Fruit fly (Drosophila melanogaster) whole organism, larva: ENCODE results near the gene Gr89a.

Source experiments
- noc ChIP-seq: fragments of 200-800 bp; sonication (Bioruptor generic); optimal IDR thresholded peaks from 3 replicates; lab custom pipeline; 2019; ENCODE audit warnings: missing biosample characterization, mild to moderate bottlenecking, missing genetic modification characterization, moderate library complexity

The Gr89a gene

dm6 chr3R:16498859-16499258, at the start of gene Gr89a:
Gr89a (minus strand) TSS chr3R:16498959.
- no peak for TF ChIP-seq noc (tag; lab: Kevin White, UChicago)

DNA sequence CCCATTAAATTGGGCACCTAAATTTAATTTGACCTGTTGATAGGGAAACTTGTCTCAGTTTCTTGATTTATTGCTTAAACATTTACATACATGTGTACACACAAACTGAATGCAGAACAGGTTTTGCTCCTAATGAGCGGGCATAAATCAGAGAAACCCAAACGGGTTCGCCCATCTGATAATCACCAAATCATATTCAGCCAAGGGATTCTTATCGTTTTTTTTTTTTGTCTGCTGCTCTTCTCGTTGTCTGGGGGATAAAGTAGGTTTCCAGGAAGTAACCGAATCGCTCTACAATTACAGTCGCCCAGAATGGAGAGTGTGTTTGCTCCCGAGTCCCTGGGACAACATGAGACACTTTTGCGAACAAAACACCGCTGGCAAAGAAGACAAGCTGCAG, 46.9 kb upstream of the Gr89a start:
- no peak for TF ChIP-seq noc (tag; lab: Kevin White, UChicago)

DNA sequence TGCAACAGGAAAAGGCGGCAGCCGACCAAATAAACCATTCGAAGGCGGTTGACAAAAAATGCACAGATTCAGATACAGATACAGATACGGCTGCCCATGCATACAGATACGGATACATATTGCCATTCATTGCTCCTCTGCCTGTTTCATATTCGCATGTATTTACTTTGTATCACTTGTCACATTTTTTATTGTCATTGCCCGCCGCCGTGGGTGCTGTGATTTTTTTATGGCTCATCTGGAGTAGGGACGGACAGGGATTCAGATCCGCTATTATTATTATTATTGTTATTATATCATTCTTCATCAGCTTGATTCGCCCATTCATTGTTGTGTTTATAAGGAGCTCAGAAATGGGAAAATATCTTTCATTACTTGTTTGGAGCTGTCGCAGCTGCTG, 43.8 kb upstream of the Gr89a start:
- TF ChIP-seq noc (tag; lab: Kevin White, UChicago) = no peak

dm6 chr3R:16541932-16542331, 43.2 kb upstream of the Gr89a start:
- no peak for TF ChIP-seq noc (tag; lab: Kevin White, UChicago)

DNA sequence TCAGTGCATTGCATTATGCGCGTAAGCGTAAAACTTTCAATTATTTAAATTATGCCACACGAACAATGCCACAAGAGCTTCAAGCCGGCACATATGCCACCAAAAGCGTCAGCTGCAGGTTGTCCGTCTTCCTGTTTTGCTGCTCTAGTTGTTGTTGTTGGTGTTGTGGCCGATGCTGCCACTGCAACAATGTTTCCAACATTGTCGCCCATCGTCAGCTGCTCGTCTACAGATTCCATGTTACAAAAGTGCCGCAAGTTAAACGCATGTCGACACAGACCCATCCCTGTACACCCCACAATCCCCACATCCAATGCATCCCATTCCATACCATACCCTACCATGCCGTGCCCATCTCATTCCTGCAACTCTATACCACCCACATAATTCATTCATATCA, 42.5 kb upstream of the Gr89a start:
- TF ChIP-seq noc (tag; lab: Kevin White, UChicago) = no peak

DNA sequence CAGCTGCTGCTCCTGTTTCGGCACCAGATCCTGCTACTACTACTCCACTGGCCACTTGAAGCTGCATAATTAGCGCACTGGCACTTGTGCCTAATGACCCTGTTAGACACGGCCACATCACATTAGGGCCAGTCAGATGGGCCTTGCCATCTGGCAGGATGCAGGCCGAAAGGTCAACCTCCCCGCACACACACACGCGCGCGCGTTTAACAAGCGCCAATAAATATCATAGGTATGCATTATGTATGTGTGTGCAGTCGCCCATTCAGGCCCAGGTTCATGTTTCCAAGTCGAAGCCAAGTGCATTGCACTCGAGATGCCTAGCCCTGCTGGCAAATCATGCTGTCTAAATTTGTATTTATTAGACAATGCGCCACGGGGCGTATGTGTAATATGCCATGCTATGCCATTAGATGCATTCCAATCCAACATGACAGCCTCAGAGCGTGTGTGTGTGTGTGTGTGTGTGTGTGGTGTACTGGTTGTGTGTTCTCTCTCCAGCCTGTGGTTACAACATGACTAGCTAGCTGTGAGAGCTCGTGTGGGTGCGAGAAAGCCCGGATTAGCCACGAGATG, 40.2 kb upstream of the Gr89a start:
- TF ChIP-seq noc (tag; lab: Kevin White, UChicago) = no peak

dm6 chr3R:16537307-16537706, 38.5 kb upstream of the Gr89a start:
- TF ChIP-seq noc (tag; lab: Kevin White, UChicago) = no peak

- TF ChIP-seq noc (tag; lab: Kevin White, UChicago) = no peak
These were observed 35.1 kb upstream of the Gr89a start for dm6 chr3R:16533749-16534304.

DNA sequence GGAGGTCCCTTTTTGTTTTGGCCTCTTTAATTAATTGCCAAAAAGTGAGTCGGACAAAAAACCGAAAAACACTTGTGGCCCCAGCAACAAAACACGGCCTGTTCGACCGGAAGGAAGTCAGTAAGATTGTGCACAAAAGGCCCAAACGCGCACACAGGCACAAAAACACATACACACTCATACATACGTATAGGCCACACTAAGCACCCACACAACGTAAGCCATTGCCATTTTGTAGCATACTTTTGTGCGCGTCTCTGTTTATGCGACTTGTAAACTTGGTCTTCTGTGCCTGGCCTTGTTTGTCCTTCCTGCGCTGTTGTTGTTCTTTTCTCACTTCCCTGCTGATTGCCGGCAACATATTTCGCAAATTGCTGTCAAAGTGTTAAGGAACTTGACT, 31.7 kb upstream of the Gr89a start:
- TF ChIP-seq noc (tag; lab: Kevin White, UChicago) = no peak

DNA sequence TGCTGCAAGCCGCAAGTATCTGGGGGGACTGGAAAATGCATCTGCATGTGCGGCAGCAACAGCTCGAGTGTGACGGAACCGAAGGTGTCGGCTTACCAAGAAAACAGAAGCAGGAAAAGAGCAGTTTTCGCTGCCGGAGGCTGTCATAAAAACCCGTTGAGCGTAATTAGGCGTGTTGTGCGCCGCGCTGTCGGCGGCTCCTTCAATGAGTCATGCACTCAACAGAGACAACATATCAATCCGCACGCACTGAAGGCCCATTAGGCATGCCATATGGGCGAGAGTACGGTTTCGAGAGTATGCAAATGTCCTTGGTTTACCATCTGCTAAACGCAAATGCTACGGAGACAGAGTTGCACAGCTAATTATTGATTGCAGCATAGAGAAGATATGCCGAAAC, 29.7 kb upstream of the Gr89a start:
- no peak for TF ChIP-seq noc (tag; lab: Kevin White, UChicago)

DNA sequence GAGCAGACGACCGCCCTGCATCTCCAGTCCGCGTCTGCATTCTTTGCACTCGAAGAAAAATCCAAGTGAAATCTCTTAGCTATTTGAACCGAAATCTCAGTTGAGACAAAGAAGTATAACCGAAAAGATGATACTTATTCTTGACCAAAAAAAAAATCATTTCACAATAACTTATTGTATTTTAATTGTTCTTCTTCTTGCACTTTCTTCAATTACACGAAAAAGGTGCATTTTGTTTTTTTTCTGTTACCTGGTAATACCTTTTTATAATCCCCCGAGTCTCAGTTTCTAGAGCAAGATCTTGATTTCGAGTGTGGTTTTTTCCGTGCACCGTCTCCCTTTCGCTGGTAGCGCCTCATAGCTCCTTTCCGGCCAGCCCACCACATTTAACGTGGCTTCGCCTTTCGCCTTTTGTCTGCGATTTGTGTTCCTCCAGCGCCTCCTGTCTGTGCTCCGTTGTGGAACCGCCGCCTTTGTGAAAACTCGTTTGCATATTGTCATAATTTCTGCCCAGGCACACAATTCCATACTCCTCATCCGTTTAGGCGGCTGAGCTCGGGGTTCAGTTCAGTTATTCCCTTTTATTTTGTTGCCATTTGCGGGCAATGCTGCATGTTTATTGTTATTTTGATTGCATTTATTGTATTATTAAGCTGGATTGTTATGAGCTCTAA, 28.1 kb upstream of the Gr89a start:
- TF ChIP-seq noc (tag; lab: Kevin White, UChicago) = no peak

DNA sequence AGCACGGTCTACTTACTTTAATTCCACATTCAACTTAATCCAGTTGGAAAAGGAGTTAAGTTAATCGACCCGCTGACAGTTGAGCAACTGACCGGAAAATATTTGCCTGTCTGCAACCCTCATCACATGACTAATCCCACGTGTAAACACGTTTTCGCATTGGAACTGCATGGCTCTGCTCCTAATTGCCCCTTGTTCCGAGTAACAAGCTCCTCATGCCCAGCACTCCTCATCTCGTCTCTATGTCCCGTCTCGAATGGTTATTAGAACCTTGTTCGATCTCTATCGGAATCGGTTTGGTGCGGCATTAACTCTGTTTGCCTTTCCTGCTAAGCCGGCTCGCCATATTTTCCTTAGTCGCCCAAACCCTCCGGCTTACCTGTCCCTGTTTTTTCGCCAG, 27.5 kb upstream of the Gr89a start:
- no peak for TF ChIP-seq noc (tag; lab: Kevin White, UChicago)

DNA sequence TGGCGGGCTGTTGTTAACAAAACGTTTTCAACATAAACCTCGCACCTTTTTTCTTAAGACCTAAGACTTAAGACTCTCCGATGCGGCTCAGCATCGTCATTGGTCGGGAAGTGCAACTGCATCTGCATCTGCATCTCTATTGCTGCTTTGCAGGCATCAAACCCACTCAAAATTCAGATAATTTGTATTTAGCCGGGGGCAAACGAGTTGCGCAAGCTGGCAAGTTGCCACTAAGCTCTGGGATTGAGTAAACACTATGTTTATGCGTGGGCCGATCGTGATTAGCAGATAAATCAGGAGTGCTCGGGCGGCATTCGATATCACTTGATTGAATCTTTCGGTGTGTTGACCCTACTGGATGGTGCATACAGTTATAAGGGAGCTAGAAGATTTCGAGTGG, 26.8 kb upstream of the Gr89a start:
- TF ChIP-seq noc (tag; lab: Kevin White, UChicago) = no peak

DNA sequence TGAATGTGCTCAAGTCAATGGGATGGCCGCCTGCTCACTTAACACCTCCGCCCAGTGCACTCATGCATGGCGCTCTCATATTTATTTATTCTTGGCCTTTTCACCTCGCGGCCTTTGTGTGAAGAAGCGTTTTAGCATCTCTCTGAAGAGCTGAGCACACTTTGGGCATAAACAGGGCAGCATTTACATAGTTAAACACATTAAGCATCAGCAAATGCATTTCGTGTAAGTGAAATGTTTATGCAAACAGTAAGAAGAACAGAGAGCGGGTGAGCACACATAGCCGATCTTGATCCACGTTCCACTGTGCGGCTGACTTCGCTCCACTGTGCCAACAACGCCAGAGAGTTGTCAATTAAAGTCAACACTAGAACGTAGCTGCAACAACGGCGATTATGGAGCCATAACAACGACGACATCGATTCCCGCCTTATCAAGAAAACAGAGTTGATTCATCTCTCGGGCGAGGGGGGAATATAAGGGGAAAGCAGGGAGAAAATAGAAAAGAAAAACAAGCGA, 25.9 kb upstream of the Gr89a start:
- no peak for TF ChIP-seq noc (tag; lab: Kevin White, UChicago)

DNA sequence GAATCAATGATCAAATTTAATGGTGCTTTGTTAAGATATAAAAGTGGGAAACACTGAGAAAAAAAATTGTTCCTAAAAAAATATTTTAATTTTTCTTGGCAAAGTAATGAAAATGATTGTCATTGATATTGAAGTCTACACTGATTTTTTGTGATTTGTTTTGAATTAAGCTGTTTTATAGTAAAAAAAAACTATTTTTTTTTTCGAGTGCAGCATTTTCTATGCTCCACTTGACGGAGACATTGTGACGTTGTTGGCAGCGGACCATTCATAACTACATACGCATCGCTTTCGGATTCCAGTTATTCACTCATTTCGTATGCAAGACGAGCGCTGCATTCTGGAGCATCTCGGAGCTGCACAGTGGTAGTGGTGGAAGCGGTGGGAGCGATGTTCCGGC, 25.4 kb upstream of the Gr89a start:
- TF ChIP-seq noc (tag; lab: Kevin White, UChicago) = no peak

DNA sequence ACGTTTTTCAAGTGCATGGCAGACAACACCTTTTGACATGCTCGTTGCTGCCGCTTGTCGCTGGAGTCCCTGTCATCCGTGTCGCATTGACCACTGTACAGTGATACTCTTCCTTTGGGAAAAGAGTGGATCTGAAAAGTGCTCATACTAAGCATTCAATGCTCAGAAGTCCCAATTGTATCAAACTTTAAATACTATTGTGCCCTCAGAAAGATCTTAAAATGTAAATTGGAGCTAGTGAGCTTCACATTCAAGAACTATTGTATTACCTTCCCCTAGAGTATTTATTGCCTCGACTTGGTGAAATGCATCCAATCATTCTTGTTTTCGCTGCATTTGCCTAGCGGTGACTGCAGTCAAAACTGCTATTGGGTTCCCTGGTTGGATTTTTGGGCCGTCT, 24.6 kb upstream of the Gr89a start:
- no peak for TF ChIP-seq noc (tag; lab: Kevin White, UChicago)

DNA sequence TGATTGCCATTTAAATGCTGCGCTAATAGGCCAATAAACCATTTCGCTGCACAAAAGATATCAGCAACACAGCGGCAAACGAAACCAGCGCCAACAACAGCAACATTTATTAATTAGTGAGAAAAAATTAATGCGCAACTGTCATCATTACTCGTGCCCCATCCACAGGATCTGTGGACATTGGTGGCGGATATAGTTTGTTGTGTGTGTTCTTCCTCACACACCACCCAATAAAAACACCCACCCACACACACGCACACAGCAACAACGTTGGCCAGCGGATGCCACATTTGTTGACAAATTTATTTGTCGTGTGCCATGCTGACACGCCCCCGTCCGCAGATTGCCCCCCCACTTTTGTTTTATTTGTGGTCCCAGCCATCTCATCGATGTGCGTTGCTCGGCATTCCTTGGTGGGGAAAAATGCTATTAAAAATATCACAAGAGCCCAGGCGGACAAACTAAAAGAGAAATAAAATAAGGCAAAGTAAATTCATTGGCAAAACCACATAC, 19.4 kb upstream of the Gr89a start:
- TF ChIP-seq noc (tag; lab: Kevin White, UChicago) = no peak
